Worm (Caenorhabditis elegans): ENCODE results near the gene zim-1.

zim-1 gene

ce11 chrIV:10570065-10570464 lies 23.2 kb downstream of the zim-1 start:
- no peak for TF ChIP-seq ztf-29 (GFP tag; IDR thresholded peaks at IDR 0.05)
- TF ChIP-seq tab-1 (GFP tag; IDR thresholded peaks at IDR 0.05): no peak
- no peak for TF ChIP-seq cog-1 (tag; optimal IDR thresholded peaks at IDR 0.05)
- no peak for TF ChIP-seq klf-2 (GFP tag; conservative IDR thresholded peaks at IDR 0.05)
- no peak for TF ChIP-seq T22C8.4 (GFP tag; IDR thresholded peaks at IDR 0.05)
- no peak for TF ChIP-seq ref-1 (GFP tag; conservative IDR thresholded peaks at IDR 0.05)
- TF ChIP-seq ztf-23 (GFP tag; IDR thresholded peaks at IDR 0.05): no peak
- TF ChIP-seq flt-1 (GFP tag; IDR thresholded peaks at IDR 0.05): no peak
- no peak for TF ChIP-seq med-1 (GFP tag; optimal IDR thresholded peaks at IDR 0.05; ENCODE audit: insufficient read depth)

DNA sequence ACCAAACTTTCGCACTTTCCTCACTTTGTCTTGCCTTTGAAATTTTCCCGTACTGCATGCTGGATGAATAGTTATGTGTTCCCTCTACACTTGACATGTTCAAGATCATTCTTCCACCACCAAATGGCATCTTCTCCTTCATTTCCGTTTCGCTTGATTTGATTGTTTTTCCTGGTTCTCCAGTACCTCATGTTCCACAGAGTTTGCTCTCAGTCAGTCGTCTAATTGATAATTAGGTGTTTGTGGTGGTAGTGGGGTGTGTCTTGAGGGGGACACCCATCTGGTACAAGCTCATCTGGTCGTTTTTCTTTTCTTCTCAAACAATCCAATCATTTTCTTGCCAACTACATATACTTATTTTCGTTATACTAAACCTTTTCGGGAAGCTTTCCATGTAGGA lies 24.1 kb downstream of the zim-1 start:
- TF ChIP-seq ztf-23 (GFP tag; IDR thresholded peaks at IDR 0.05) (no peak), flt-1 (GFP tag; IDR thresholded peaks at IDR 0.05) (no peak), klf-2 (GFP tag; conservative IDR thresholded peaks at IDR 0.05) (no peak), med-1 (GFP tag; optimal IDR thresholded peaks at IDR 0.05; ENCODE audit: insufficient read depth) (no peak)

DNA sequence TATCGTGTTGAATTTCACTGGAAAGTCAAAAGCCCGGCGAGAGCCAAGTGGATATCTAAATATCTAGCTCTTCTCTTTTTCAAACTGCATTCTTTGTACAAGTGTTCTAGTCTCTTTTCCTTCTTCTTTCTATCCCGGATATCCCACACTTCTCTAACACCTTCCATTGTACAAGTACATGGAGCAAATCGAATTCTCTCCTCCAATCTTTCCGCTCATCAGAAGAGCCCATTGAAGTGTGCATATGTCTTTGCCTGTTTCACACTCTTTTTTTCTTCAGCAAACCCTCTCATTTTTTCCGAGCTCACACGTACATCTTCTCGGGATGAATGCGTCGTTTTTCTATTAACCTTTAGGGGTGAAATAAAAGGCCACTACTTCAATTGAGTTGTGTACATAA lies 26.6 kb downstream of the zim-1 start:
- TF ChIP-seq med-1 (GFP tag; optimal IDR thresholded peaks at IDR 0.05; ENCODE audit: insufficient read depth) (no peak), ref-1 (GFP tag; conservative IDR thresholded peaks at IDR 0.05) (no peak), cog-1 (tag; optimal IDR thresholded peaks at IDR 0.05) (no peak), tab-1 (GFP tag; IDR thresholded peaks at IDR 0.05) (no peak), ztf-29 (GFP tag; IDR thresholded peaks at IDR 0.05) (no peak), ztf-23 (GFP tag; IDR thresholded peaks at IDR 0.05) (no peak), T22C8.4 (GFP tag; IDR thresholded peaks at IDR 0.05) (no peak), flt-1 (GFP tag; IDR thresholded peaks at IDR 0.05) (no peak), klf-2 (GFP tag; conservative IDR thresholded peaks at IDR 0.05) (no peak)

DNA sequence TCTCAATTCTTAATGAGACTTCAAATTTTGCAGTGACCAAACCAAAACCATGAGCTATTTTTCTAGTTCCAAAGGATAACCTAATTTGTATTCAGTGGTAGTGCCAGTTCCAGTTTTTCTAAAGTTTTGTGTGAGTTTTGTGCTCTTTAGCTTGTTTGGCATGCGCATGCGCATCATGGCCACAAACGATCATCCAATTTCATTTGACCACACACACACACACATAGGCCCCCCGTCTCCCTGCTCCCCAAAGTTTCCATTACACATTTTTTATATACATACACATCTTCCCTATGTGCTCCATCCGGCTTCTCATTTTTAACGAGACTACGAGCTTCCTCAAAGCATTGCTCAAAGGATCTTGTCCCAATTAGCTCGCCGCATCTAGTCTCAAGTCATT lies 27.6 kb downstream of the zim-1 start:
- TF ChIP-seq ztf-23 (GFP tag; IDR thresholded peaks at IDR 0.05) (0 out of 2 replicates have a peak, but pooled peaks have one; percentile 53), ztf-29 (GFP tag; IDR thresholded peaks at IDR 0.05) (no peak)

- TF ChIP-seq flt-1 (GFP tag; IDR thresholded peaks at IDR 0.05) (no peak), med-1 (GFP tag; optimal IDR thresholded peaks at IDR 0.05; ENCODE audit: insufficient read depth) (no peak), ztf-29 (GFP tag; IDR thresholded peaks at IDR 0.05) (no peak), ref-1 (GFP tag; conservative IDR thresholded peaks at IDR 0.05) (no peak), klf-2 (GFP tag; conservative IDR thresholded peaks at IDR 0.05) (no peak), ztf-23 (GFP tag; IDR thresholded peaks at IDR 0.05) (no peak), cog-1 (tag; optimal IDR thresholded peaks at IDR 0.05) (no peak)
Observed at ce11 chrIV:10576050-10576449, 29.2 kb downstream of the zim-1 start, which contains the start of gene efn-2. Gene efn-2, plus strand, starts transcription at chrIV:10576350.

ce11 chrIV:10576624-10577023 lies 29.7 kb downstream of the zim-1 start:
- TF ChIP-seq ztf-29 (GFP tag; IDR thresholded peaks at IDR 0.05): no peak
- TF ChIP-seq T22C8.4 (GFP tag; IDR thresholded peaks at IDR 0.05): no peak
- no peak for TF ChIP-seq flt-1 (GFP tag; IDR thresholded peaks at IDR 0.05)
- no peak for TF ChIP-seq cog-1 (tag; optimal IDR thresholded peaks at IDR 0.05)
- TF ChIP-seq tab-1 (GFP tag; IDR thresholded peaks at IDR 0.05): no peak
- no peak for TF ChIP-seq ref-1 (GFP tag; conservative IDR thresholded peaks at IDR 0.05)
- no peak for TF ChIP-seq med-1 (GFP tag; optimal IDR thresholded peaks at IDR 0.05; ENCODE audit: insufficient read depth)
- no peak for TF ChIP-seq klf-2 (GFP tag; conservative IDR thresholded peaks at IDR 0.05)
- TF ChIP-seq ztf-23 (GFP tag; IDR thresholded peaks at IDR 0.05): no peak

- no peak for TF ChIP-seq klf-2 (GFP tag; conservative IDR thresholded peaks at IDR 0.05)
- TF ChIP-seq flt-1 (GFP tag; IDR thresholded peaks at IDR 0.05): no peak
- TF ChIP-seq tab-1 (GFP tag; IDR thresholded peaks at IDR 0.05): no peak
- no peak for TF ChIP-seq T22C8.4 (GFP tag; IDR thresholded peaks at IDR 0.05)
- no peak for TF ChIP-seq ztf-29 (GFP tag; IDR thresholded peaks at IDR 0.05)
- TF ChIP-seq cog-1 (tag; optimal IDR thresholded peaks at IDR 0.05): no peak
- no peak for TF ChIP-seq ref-1 (GFP tag; conservative IDR thresholded peaks at IDR 0.05)
- no peak for TF ChIP-seq med-1 (GFP tag; optimal IDR thresholded peaks at IDR 0.05; ENCODE audit: insufficient read depth)
- no peak for TF ChIP-seq ztf-23 (GFP tag; IDR thresholded peaks at IDR 0.05)
Observed at ce11 chrIV:10577600-10577999, 30.7 kb downstream of the zim-1 start.

- TF ChIP-seq ztf-23 (GFP tag; IDR thresholded peaks at IDR 0.05) (no peak), ref-1 (GFP tag; conservative IDR thresholded peaks at IDR 0.05) (no peak), flt-1 (GFP tag; IDR thresholded peaks at IDR 0.05) (no peak), cog-1 (tag; optimal IDR thresholded peaks at IDR 0.05) (no peak), T22C8.4 (GFP tag; IDR thresholded peaks at IDR 0.05) (no peak), tab-1 (GFP tag; IDR thresholded peaks at IDR 0.05) (no peak), med-1 (GFP tag; optimal IDR thresholded peaks at IDR 0.05; ENCODE audit: insufficient read depth) (no peak), ztf-29 (GFP tag; IDR thresholded peaks at IDR 0.05) (no peak), klf-2 (GFP tag; conservative IDR thresholded peaks at IDR 0.05) (no peak)
Observed at ce11 chrIV:10578367-10578766, 31.5 kb downstream of the zim-1 start, which contains the start of gene lgc-43. Gene lgc-43, plus strand, starts transcription at chrIV:10578667.

DNA sequence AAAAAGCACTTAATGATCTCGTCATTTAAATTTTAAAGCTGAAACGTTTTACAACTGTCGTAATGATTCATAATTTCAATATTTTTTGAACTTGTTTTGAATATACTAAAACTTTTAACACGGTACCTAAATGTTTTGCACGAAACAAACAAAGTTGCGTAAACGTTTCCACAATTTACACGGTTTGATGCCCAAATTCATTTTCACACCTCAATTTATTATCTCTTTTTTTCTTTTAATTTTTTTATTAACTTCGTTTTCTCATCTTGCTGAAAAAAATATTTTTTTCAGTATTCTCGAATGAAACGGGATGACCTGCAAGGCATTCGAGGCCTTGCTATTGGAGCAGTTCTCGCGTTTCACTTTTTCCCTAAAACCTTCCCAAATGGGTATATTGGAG lies 37.4 kb downstream of the zim-1 start, which contains the start of gene oac-8:
Gene oac-8, plus strand, starts transcription at position 301 of the 400 bp plus-strand sequence.
- no peak for TF ChIP-seq flt-1 (GFP tag; IDR thresholded peaks at IDR 0.05)
- TF ChIP-seq ztf-23 (GFP tag; IDR thresholded peaks at IDR 0.05): no peak
- TF ChIP-seq ref-1 (GFP tag; conservative IDR thresholded peaks at IDR 0.05): no peak
- TF ChIP-seq T22C8.4 (GFP tag; IDR thresholded peaks at IDR 0.05): no peak
- TF ChIP-seq tab-1 (GFP tag; IDR thresholded peaks at IDR 0.05): no peak
- TF ChIP-seq klf-2 (GFP tag; conservative IDR thresholded peaks at IDR 0.05): no peak
- no peak for TF ChIP-seq ztf-29 (GFP tag; IDR thresholded peaks at IDR 0.05)
- no peak for TF ChIP-seq med-1 (GFP tag; optimal IDR thresholded peaks at IDR 0.05; ENCODE audit: insufficient read depth)
- TF ChIP-seq cog-1 (tag; optimal IDR thresholded peaks at IDR 0.05): no peak

DNA sequence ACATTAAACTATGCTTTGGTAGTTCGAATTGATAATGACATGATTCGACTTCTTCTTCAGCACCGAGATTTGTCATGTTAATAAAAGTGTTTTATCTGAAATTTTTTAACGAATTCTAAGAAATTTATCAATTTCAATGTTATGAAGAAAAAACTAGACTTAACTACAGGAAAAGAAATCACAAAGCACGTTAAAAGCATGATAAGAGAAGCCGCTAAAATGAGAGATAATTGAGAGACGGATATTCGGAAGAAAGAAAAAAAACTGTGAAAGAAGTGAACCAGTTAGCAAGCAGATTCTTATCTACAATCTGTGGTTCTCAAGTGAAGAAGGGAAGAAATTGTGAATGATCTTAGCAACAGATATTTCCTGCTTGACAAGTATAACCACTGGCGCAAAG lies 42.2 kb downstream of the zim-1 start, which contains the start of gene C43F9.4:
Gene C43F9.4, minus strand, starts transcription at position 101 of the 400 bp plus-strand sequence.
- TF ChIP-seq T22C8.4 (GFP tag; IDR thresholded peaks at IDR 0.05) (no peak), cog-1 (tag; optimal IDR thresholded peaks at IDR 0.05) (no peak), klf-2 (GFP tag; conservative IDR thresholded peaks at IDR 0.05) (no peak), ztf-29 (GFP tag; IDR thresholded peaks at IDR 0.05) (no peak), tab-1 (GFP tag; IDR thresholded peaks at IDR 0.05) (no peak), med-1 (GFP tag; optimal IDR thresholded peaks at IDR 0.05; ENCODE audit: insufficient read depth) (no peak), ref-1 (GFP tag; conservative IDR thresholded peaks at IDR 0.05) (no peak), ztf-23 (GFP tag; IDR thresholded peaks at IDR 0.05) (no peak)

Data from whole organism, midembryonic.